Fruit fly (Drosophila melanogaster) whole organism, embryonic: ENCODE data around the gene Ocrl.

Experiments
- Atf3 ChIP-seq: fragments of 200-800 bp; sonication (Bioruptor generic); optimal IDR thresholded peaks from 3 replicates; lab custom pipeline; 2016; ENCODE audit warnings: missing biosample characterization, missing genetic modification characterization
- BtbVII ChIP-seq: fragments of 200-800 bp; sonication (Bioruptor generic); optimal IDR thresholded peaks from 3 replicates; lab custom pipeline; 2017; ENCODE audit warnings: missing biosample characterization, mild to moderate bottlenecking, missing genetic modification characterization
- CG10543 ChIP-seq: fragments of 200-800 bp; sonication (Bioruptor generic); optimal IDR thresholded peaks from 3 replicates; lab custom pipeline; 2017; ENCODE audit warnings: missing biosample characterization, mild to moderate bottlenecking, missing genetic modification characterization, moderate library complexity
- CG12155 ChIP-seq: fragments of 200-800 bp; sonication (Bioruptor generic); optimal IDR thresholded peaks from 3 replicates; lab custom pipeline; 2016; ENCODE audit warnings: missing biosample characterization, missing genetic modification characterization
- CG1233 ChIP-seq: fragments of 200-800 bp; sonication (Bioruptor generic); optimal IDR thresholded peaks from 4 replicates; lab custom pipeline; 2018; ENCODE audit warnings: missing biosample characterization, mild to moderate bottlenecking, missing genetic modification characterization
- CG12744 ChIP-seq: fragments of 200-800 bp; sonication (Bioruptor generic); optimal IDR thresholded peaks from 2 replicates; lab custom pipeline; 2016; ENCODE audit warnings: missing biosample characterization, missing genetic modification characterization
- CG13296 ChIP-seq: fragments of 200-800 bp; sonication (Bioruptor generic); optimal IDR thresholded peaks from 3 replicates; lab custom pipeline; 2018; ENCODE audit warnings: missing biosample characterization, mild to moderate bottlenecking, missing genetic modification characterization
- CG13775 ChIP-seq: fragments of 200-800 bp; sonication (Bioruptor generic); optimal IDR thresholded peaks from 3 replicates; lab custom pipeline; 2017; ENCODE audit warnings: missing biosample characterization, mild to moderate bottlenecking, missing genetic modification characterization
- CG14050 ChIP-seq: fragments of 200-800 bp; sonication (Bioruptor generic); IDR thresholded peaks from 3 replicates; pipeline ENCODE4 v1.3.6; 2022; ENCODE audit warnings: missing biosample characterization, missing genetic modification characterization
- CG18764 ChIP-seq: fragments of 200-800 bp; sonication (Bioruptor generic); optimal IDR thresholded peaks from 3 replicates; lab custom pipeline; 2016; ENCODE audit warnings: missing biosample characterization, missing genetic modification characterization
- CG2202 ChIP-seq: fragments of 200-800 bp; sonication (Bioruptor generic); optimal IDR thresholded peaks from 2 replicates; lab custom pipeline; 2018; ENCODE audit warnings: missing biosample characterization, mild to moderate bottlenecking, missing genetic modification characterization
- CG7372 ChIP-seq: fragments of 200-800 bp; sonication (Bioruptor generic); IDR thresholded peaks from 2 replicates; pipeline ENCODE4 v1.3.6; 2022; ENCODE audit warnings: missing biosample characterization, missing genetic modification characterization
- CG7839 ChIP-seq: fragments of 200-800 bp; sonication (Bioruptor generic); optimal IDR thresholded peaks from 3 replicates; lab custom pipeline; 2018; ENCODE audit warnings: missing biosample characterization, mild to moderate bottlenecking, missing genetic modification characterization, moderate library complexity
- CG7928 ChIP-seq: fragments of 200-800 bp; sonication (Bioruptor generic); optimal IDR thresholded peaks from 2 replicates; lab custom pipeline; 2017; ENCODE audit warnings: missing biosample characterization, mild to moderate bottlenecking, missing genetic modification characterization
- CG9876 ChIP-seq: fragments of 200-800 bp; sonication (Bioruptor generic); optimal IDR thresholded peaks from 2 replicates; lab custom pipeline; 2016; ENCODE audit warnings: missing biosample characterization, missing genetic modification characterization
- CkIIα-i1 ChIP-seq: fragments of 200-800 bp; sonication (Bioruptor generic); IDR thresholded peaks from 2 replicates; pipeline ENCODE4 v1.3.6; 2022; ENCODE audit warnings: missing biosample characterization, missing genetic modification characterization
- Deaf1 ChIP-seq: fragments of 200-800 bp; optimal IDR thresholded peaks from 3 replicates; lab custom pipeline; 2019; ENCODE audit warnings: missing biosample characterization, mild to moderate bottlenecking, missing genetic modification characterization, moderate library complexity
- Dek ChIP-seq: fragments of 200-800 bp; sonication (Bioruptor generic); optimal IDR thresholded peaks from 3 replicates; lab custom pipeline; 2019; ENCODE audit warnings: missing biosample characterization, mild to moderate bottlenecking, missing genetic modification characterization, moderate library complexity
- Dip3 ChIP-seq: fragments of 200-800 bp; sonication (Bioruptor generic); optimal IDR thresholded peaks from 3 replicates; lab custom pipeline; 2016; ENCODE audit warnings: missing biosample characterization, missing genetic modification characterization
- Dref ChIP-seq: fragments of 200-800 bp; sonication (Bioruptor generic); IDR thresholded peaks from 2 replicates; pipeline ENCODE4 v1.3.6; 2022; ENCODE audit warnings: missing biosample characterization, missing genetic modification characterization
- Elba2 ChIP-seq: fragments of 200-800 bp; sonication (Bioruptor generic); optimal IDR thresholded peaks from 3 replicates; lab custom pipeline; 2016; ENCODE audit warnings: missing biosample characterization, missing genetic modification characterization
- Fer3 ChIP-seq: fragments of 200-800 bp; sonication (Bioruptor generic); optimal IDR thresholded peaks from 2 replicates; lab custom pipeline; 2018; ENCODE audit warnings: missing biosample characterization, mild to moderate bottlenecking, missing genetic modification characterization, moderate library complexity
- Gug ChIP-seq: fragments of 200-800 bp; sonication (Bioruptor generic); IDR thresholded peaks from 4 replicates; pipeline ENCODE4 v1.3.6; 2022; ENCODE audit warnings: missing biosample characterization, missing genetic modification characterization
- Myb ChIP-seq: fragments of 200-800 bp; sonication (Bioruptor generic); optimal IDR thresholded peaks from 2 replicates; lab custom pipeline; 2016; ENCODE audit warnings: missing biosample characterization, missing genetic modification characterization
- NFAT ChIP-seq: fragments of 200-800 bp; sonication (Bioruptor generic); IDR thresholded peaks from 2 replicates; pipeline ENCODE4 v1.3.6; 2022; ENCODE audit warnings: missing biosample characterization, missing genetic modification characterization
- Nf-YA ChIP-seq: fragments of 200-800 bp; sonication (Bioruptor generic); IDR thresholded peaks from 2 replicates; pipeline ENCODE4 v1.3.6; 2022; ENCODE audit warnings: missing biosample characterization, missing genetic modification characterization
- Oli ChIP-seq: fragments of 200-800 bp; sonication (Bioruptor generic); optimal IDR thresholded peaks from 2 replicates; lab custom pipeline; 2018; ENCODE audit warnings: missing biosample characterization, mild to moderate bottlenecking, missing genetic modification characterization, moderate library complexity
- Pdp1 ChIP-seq, 2 experiments: fragments of 200-800 bp; sonication (Bioruptor generic); optimal IDR thresholded peaks; 3 replicates each; lab custom pipeline; 2016; ENCODE audit warnings: missing biosample characterization in 2 of 2, missing genetic modification characterization in 2 of 2, mild to moderate bottlenecking in 1 of 2, moderate library complexity in 1 of 2
- Scr ChIP-seq: fragments of 200-800 bp; sonication (Bioruptor generic); IDR thresholded peaks from 2 replicates; pipeline ENCODE4 v1.3.6; 2022; ENCODE audit warnings: missing biosample characterization, missing genetic modification characterization; ENCODE audit not compliant: partially characterized antibody
- Spps ChIP-seq: fragments of 200-800 bp; sonication (Bioruptor generic); optimal IDR thresholded peaks from 2 replicates; lab custom pipeline; 2018; ENCODE audit warnings: missing biosample characterization, mild to moderate bottlenecking, missing genetic modification characterization
- Stat92E ChIP-seq, 3 experiments: fragments of >200 bp in 2 of 3; fragments of 200-800 bp in 1 of 3; sonication (Bioruptor generic) in 1 of 3; optimal IDR thresholded peaks; 2 replicates each; lab custom pipeline; 2017 to 2019; ENCODE audit warnings: missing biosample characterization in 3 of 3, missing genetic modification characterization in 3 of 3, mild to moderate bottlenecking in 1 of 3, moderate library complexity in 1 of 3
- Taf1 ChIP-seq: fragments of 200-800 bp; sonication (Bioruptor generic); IDR thresholded peaks from 2 replicates; pipeline ENCODE4 v1.3.6; 2022; ENCODE audit warnings: missing biosample characterization, missing genetic modification characterization
- Tbp ChIP-seq: fragments of >200 bp; optimal IDR thresholded peaks from 2 replicates; lab custom pipeline; 2018; ENCODE audit warnings: missing biosample characterization, missing genetic modification characterization
- corto ChIP-seq: fragments of 200-800 bp; sonication (Bioruptor generic); optimal IDR thresholded peaks from 2 replicates; lab custom pipeline; 2016; ENCODE audit warnings: missing biosample characterization, mild to moderate bottlenecking, missing genetic modification characterization, moderate library complexity
- crp ChIP-seq, 2 experiments: fragments of 200-800 bp; sonication (Bioruptor generic); optimal IDR thresholded peaks; 2 replicates in 1 of 2; 3 replicates in 1 of 2; lab custom pipeline; 2017; ENCODE audit warnings: missing biosample characterization in 2 of 2, missing genetic modification characterization in 2 of 2, mild to moderate bottlenecking in 1 of 2, moderate library complexity in 1 of 2
- gfzf ChIP-seq: fragments of 200-800 bp; sonication (Bioruptor generic); optimal IDR thresholded peaks from 2 replicates; lab custom pipeline; 2016; ENCODE audit warnings: missing biosample characterization, mild to moderate bottlenecking, missing genetic modification characterization, moderate library complexity
- hth ChIP-seq: fragments of >200 bp; optimal IDR thresholded peaks from 2 replicates; lab custom pipeline; 2017; ENCODE audit warnings: inconsistent platforms
- kah ChIP-seq: fragments of 200-800 bp; sonication (Bioruptor generic); optimal IDR thresholded peaks from 2 replicates; lab custom pipeline; 2018; ENCODE audit warnings: missing biosample characterization, mild to moderate bottlenecking, missing genetic modification characterization
- knrl ChIP-seq: fragments of 200-800 bp; sonication (Bioruptor generic); IDR thresholded peaks from 3 replicates; pipeline ENCODE4 v1.3.6; 2022; ENCODE audit warnings: missing biosample characterization, missing genetic modification characterization; ENCODE audit not compliant: partially characterized antibody
- p53 ChIP-seq: fragments of 200-800 bp; sonication (Bioruptor generic); optimal IDR thresholded peaks from 2 replicates; lab custom pipeline; 2016; ENCODE audit warnings: missing biosample characterization, missing genetic modification characterization
- row ChIP-seq: fragments of 200-800 bp; sonication (Bioruptor generic); IDR thresholded peaks from 3 replicates; pipeline ENCODE4 v1.3.6; 2022; ENCODE audit warnings: missing biosample characterization, missing genetic modification characterization
- sc ChIP-seq, 3 experiments: fragments of >200 bp in 2 of 3; fragments of 200-800 bp in 1 of 3; sonication (Bioruptor generic) in 1 of 3; optimal IDR thresholded peaks; 2 replicates in 2 of 3; 3 replicates in 1 of 3; lab custom pipeline; 2017; ENCODE audit warnings: mild to moderate bottlenecking in 1 of 3, missing biosample characterization in 1 of 3, missing genetic modification characterization in 1 of 3, missing genetic modification reagents in 1 of 3
- slbo ChIP-seq: fragments of 200-800 bp; sonication (Bioruptor generic); IDR thresholded peaks from 2 replicates; pipeline ENCODE4 v1.3.6; 2022; ENCODE audit warnings: missing biosample characterization, missing genetic modification characterization
- sr ChIP-seq: fragments of 200-800 bp; sonication (Bioruptor generic); IDR thresholded peaks from 3 replicates; pipeline ENCODE4 v1.3.6; 2022; ENCODE audit warnings: missing biosample characterization, missing genetic modification characterization
- stwl ChIP-seq: fragments of 200-800 bp; sonication (Bioruptor generic); optimal IDR thresholded peaks from 3 replicates; lab custom pipeline; 2018; ENCODE audit warnings: missing biosample characterization, mild to moderate bottlenecking, missing genetic modification characterization, moderate library complexity
- sug ChIP-seq: fragments of 200-800 bp; optimal IDR thresholded peaks from 2 replicates; lab custom pipeline; 2019; ENCODE audit warnings: missing biosample characterization, mild to moderate bottlenecking, missing genetic modification characterization, moderate library complexity
- unc-4 ChIP-seq: fragments of 200-800 bp; sonication (Bioruptor generic); IDR thresholded peaks from 2 replicates; pipeline ENCODE4 v1.3.6; 2022; ENCODE audit warnings: missing biosample characterization, missing genetic modification characterization; ENCODE audit not compliant: partially characterized antibody
- zen ChIP-seq: fragments of 200-800 bp; sonication (Bioruptor generic); optimal IDR thresholded peaks from 3 replicates; lab custom pipeline; 2018; ENCODE audit warnings: missing biosample characterization, mild to moderate bottlenecking, missing genetic modification characterization, moderate library complexity

The Ocrl gene

dm6 chrX:1922765-1923501 is at the start of gene Ocrl, which contains the start of gene eIF2Bepsilon (continued):
- TF ChIP-seq Pdp1 (GFP tag; optimal IDR thresholded peaks at IDR 0.05; lab: Kevin White, UChicago) (peak in 1 of 2 experiments; percentile 55), CkIIα-i1 (GFP tag; lab: Robert Waterston, UW) (no peak), corto (no peak), Spps (tag; lab: Kevin White, UChicago) (peak; percentile 4), CG12155 (peak; percentile 78), unc-4 (GFP tag; lab: Robert Waterston, UW) (0 out of 2 replicates have a peak, but pooled peaks have one; percentile 20), Dek (no peak), CG9876 (GFP tag; lab: Kevin White, UChicago) (peak; percentile 31), Scr (no peak), Oli (tag; lab: Kevin White, UChicago) (no peak), Myb (GFP tag; lab: Kevin White, UChicago) (peak; percentile 86), BtbVII (GFP tag; lab: Kevin White, UChicago) (no peak), Dip3 (GFP tag; lab: Kevin White, UChicago) (no peak), CG2202 (tag; lab: Kevin White, UChicago) (no peak), CG7372 (GFP tag; lab: Robert Waterston, UW) (no peak), slbo (GFP tag; lab: Robert Waterston, UW) (no peak), Gug (GFP tag; lab: Robert Waterston, UW) (no peak), CG1233 (GFP tag; lab: Kevin White, UChicago) (no peak), kah (GFP tag; lab: Kevin White, UChicago) (peak; percentile 38), CG12744 (GFP tag; lab: Kevin White, UChicago) (no peak), row (peak; percentile 23; the same call in 1 of the 3 replicates), knrl (GFP tag; lab: Robert Waterston, UW) (0 out of 3 replicates have a peak, but pooled peaks have one; percentile 24), Nf-YA (GFP tag; lab: Robert Waterston, UW) (no peak), Tbp (GFP tag; lab: Kevin White, UChicago) (no peak), CG14050 (GFP tag; lab: Robert Waterston, UW) (no peak), CG18764 (GFP tag; lab: Kevin White, UChicago) (no peak), CG7928 (GFP tag; lab: Kevin White, UChicago) (peak; percentile 6), sug (tag; lab: Kevin White, UChicago) (peak; percentile 93), CG7839 (tag; lab: Kevin White, UChicago) (no peak), Fer3 (tag; lab: Kevin White, UChicago) (no peak), CG13775 (GFP tag; lab: Kevin White, UChicago) (no peak), CG10543 (GFP tag; lab: Kevin White, UChicago) (peak; percentile 28), Stat92E (GFP tag; optimal IDR thresholded peaks at IDR 0.05; lab: Kevin White, UChicago) (peak in 1 of 3 experiments; percentile 6), CG13296 (GFP tag; lab: Kevin White, UChicago) (no peak), Atf3 (GFP tag; lab: Kevin White, UChicago) (no peak), stwl (no peak), zen (tag; lab: Kevin White, UChicago) (peak; percentile 56), Dref (GFP tag; lab: Robert Waterston, UW) (peak; percentile 50), Elba2 (GFP tag; lab: Kevin White, UChicago) (peak; percentile 93), Taf1 (GFP tag; lab: Robert Waterston, UW) (no peak), NFAT (GFP tag; lab: Robert Waterston, UW) (0 out of 2 replicates have a peak, but pooled peaks have one; percentile 4), Deaf1 (tag; lab: Kevin White, UChicago) (peak; percentile 63), crp (GFP tag; optimal IDR thresholded peaks at IDR 0.05; lab: Kevin White, UChicago) (peak in 1 of 2 experiments; percentile 35), sc (optimal IDR thresholded peaks at IDR 0.05; lab: Kevin White, UChicago) (no peak), sc (GFP tag; optimal IDR thresholded peaks at IDR 0.05; lab: Kevin White, UChicago) (no peak), p53 (GFP tag; lab: Kevin White, UChicago) (peak; percentile 6), gfzf (GFP tag; lab: Kevin White, UChicago) (peak; percentile 99), hth (no peak), sr (GFP tag; lab: Robert Waterston, UW) (peak; percentile 72; the same call in 2 of the 3 replicates)
